Worm (Caenorhabditis elegans) whole organism, midembryonic: ENCODE measurements around the gene glrx-22.

Experiments used
- T22C8.4 ChIP-seq: fragments of 200-800 bp; sonication (Bioruptor generic); IDR thresholded peaks from 2 replicates; pipeline ENCODE4 v1.3.6; 2022; ENCODE audit warnings: missing genetic modification characterization, missing compliant biosample characterization
- cog-1 ChIP-seq: sonication (generic microtip); optimal IDR thresholded peaks from 2 replicates; lab custom pipeline; 2016; ENCODE audit warnings: missing genetic modification characterization, missing compliant biosample characterization
- flt-1 ChIP-seq: fragments of 200-800 bp; sonication (Bioruptor generic); IDR thresholded peaks from 2 replicates; pipeline ENCODE4 v1.3.6; 2022; ENCODE audit warnings: missing genetic modification characterization, missing compliant biosample characterization
- klf-2 ChIP-seq: fragments of 200-800 bp; sonication (Bioruptor generic); conservative IDR thresholded peaks from 2 replicates; pipeline ENCODE4 v1.3.6; 2022; ENCODE audit warnings: missing genetic modification reagents, missing genetic modification characterization, missing compliant biosample characterization
- med-1 ChIP-seq: sonication (generic microtip); optimal IDR thresholded peaks from 2 replicates; lab custom pipeline; 2017; ENCODE audit warnings: missing genetic modification characterization, mild to moderate bottlenecking, missing compliant biosample characterization, antibody characterized with exemption, missing genetic modification reagents; ENCODE audit not compliant: insufficient read depth
- ref-1 ChIP-seq: fragments of 200-800 bp; sonication (Bioruptor generic); conservative IDR thresholded peaks from 2 replicates; pipeline ENCODE4 v1.3.6; 2022; ENCODE audit warnings: missing genetic modification reagents, missing genetic modification characterization, missing compliant biosample characterization
- tab-1 ChIP-seq: fragments of 200-800 bp; sonication (Bioruptor generic); IDR thresholded peaks from 2 replicates; pipeline ENCODE4 v1.3.6; 2022; ENCODE audit warnings: missing genetic modification characterization, missing compliant biosample characterization
- ztf-23 ChIP-seq: fragments of 200-800 bp; sonication (Bioruptor generic); IDR thresholded peaks from 2 replicates; pipeline ENCODE4 v1.3.6; 2022; ENCODE audit warnings: missing genetic modification reagents, missing genetic modification characterization, missing compliant biosample characterization
- ztf-29 ChIP-seq: fragments of 200-800 bp; sonication (Bioruptor generic); IDR thresholded peaks from 2 replicates; pipeline ENCODE4 v1.3.6; 2022; ENCODE audit warnings: missing genetic modification reagents, missing genetic modification characterization, missing compliant biosample characterization

Gene glrx-22

DNA sequence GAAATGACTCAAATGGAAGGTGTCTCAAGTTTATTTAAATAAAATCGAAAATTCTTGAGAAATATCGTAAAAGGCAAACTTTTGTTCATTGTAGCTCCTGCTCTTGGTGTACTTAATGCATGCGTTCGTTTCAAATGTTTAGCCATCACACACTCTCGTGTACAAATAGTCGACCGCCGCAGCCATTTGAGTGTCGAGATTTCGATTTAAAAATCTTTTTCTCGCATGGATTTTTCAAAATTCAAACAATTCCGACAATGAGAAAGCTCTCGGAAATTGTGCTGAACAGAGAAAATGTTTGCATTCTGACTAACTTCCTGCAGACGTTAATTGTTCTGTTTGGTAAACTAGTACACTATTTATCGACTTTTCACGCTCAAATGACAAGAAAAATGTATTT, 1.8 kb downstream of the glrx-22 start:
- TF ChIP-seq ref-1 (GFP tag; lab: Robert Waterston, UW) (no peak), cog-1 (tag; lab: Kevin White, UChicago) (no peak), flt-1 (no peak), med-1 (GFP tag; lab: Kevin White, UChicago) (no peak), T22C8.4 (GFP tag; lab: Robert Waterston, UW) (no peak), ztf-23 (no peak), tab-1 (GFP tag; lab: Robert Waterston, UW) (no peak), ztf-29 (no peak), klf-2 (GFP tag; lab: Robert Waterston, UW) (no peak)

DNA sequence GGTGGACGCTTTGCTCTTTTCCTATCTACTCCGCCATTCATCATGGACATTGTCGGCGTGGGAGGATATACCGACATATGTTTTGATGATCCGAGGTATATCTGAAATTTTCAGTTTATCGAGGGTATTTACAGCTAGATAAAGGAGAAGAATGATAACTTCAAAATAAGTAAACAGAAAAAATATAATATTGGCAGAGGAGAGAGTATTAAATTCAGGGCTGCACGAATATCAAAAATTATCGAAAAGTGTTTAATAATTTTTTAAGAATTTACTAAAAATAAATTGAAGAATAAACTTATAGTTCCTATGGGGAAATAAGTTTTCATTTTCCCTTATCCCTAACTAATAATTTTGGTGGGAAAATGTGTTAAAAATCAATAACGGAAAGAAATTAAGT, 2.2 kb downstream of the glrx-22 start, which contains the start of gene wsp-1:
wsp-1 (minus strand) TSS at position 101 of the 400 bp plus-strand sequence.
- TF ChIP-seq T22C8.4 (GFP tag; lab: Robert Waterston, UW) (no peak), tab-1 (GFP tag; lab: Robert Waterston, UW) (no peak), klf-2 (GFP tag; lab: Robert Waterston, UW) (no peak)

DNA sequence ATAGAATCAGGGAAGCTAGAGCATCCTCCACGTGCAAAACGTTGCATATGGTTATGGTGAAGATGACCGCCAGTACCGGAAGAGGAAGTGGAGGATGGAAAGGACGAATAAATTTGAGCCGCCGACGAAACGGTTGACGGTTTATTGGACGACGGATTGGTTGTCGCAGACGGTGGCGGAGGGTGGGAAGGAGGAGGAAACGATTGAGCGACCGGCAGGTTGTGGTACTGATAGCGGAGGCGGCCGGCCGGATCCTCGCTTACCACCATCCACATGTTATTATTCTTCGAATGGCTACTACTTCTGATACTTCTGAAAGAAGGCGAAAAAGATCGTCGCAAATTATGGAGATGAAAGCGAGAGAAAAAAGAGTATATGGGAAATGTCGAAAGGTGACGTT, 8.2 kb downstream of the glrx-22 start:
- no peak for TF ChIP-seq flt-1
- TF ChIP-seq ztf-29, result no peak
- TF ChIP-seq ztf-23, result no peak
- TF ChIP-seq T22C8.4 (GFP tag; lab: Robert Waterston, UW), result no peak
- TF ChIP-seq klf-2 (GFP tag; lab: Robert Waterston, UW), result no peak
- no peak for TF ChIP-seq tab-1 (GFP tag; lab: Robert Waterston, UW)
- TF ChIP-seq cog-1 (tag; lab: Kevin White, UChicago), result no peak

DNA sequence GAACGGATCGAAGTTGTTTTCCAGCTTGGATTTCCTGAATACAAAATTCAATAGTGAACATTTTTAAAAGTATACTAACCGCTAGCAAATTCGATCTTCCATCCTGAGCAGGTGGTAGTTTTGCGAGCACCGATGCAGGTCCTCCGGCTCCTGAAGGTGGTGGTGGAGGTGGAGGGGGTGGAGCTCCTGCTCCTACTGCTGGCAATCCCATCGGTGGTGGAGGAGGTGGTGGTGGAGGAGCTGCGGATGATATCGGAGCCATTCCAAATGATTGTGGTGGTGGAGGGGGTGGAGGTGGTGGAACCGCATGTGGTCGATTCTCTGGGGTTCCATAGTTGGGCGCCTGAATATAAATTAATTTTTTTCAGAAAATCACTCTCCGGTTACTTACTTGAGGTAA, 11.4 kb downstream of the glrx-22 start:
- no peak for TF ChIP-seq T22C8.4 (GFP tag; lab: Robert Waterston, UW)
- TF ChIP-seq flt-1, result no peak
- TF ChIP-seq ref-1 (GFP tag; lab: Robert Waterston, UW), result no peak

DNA sequence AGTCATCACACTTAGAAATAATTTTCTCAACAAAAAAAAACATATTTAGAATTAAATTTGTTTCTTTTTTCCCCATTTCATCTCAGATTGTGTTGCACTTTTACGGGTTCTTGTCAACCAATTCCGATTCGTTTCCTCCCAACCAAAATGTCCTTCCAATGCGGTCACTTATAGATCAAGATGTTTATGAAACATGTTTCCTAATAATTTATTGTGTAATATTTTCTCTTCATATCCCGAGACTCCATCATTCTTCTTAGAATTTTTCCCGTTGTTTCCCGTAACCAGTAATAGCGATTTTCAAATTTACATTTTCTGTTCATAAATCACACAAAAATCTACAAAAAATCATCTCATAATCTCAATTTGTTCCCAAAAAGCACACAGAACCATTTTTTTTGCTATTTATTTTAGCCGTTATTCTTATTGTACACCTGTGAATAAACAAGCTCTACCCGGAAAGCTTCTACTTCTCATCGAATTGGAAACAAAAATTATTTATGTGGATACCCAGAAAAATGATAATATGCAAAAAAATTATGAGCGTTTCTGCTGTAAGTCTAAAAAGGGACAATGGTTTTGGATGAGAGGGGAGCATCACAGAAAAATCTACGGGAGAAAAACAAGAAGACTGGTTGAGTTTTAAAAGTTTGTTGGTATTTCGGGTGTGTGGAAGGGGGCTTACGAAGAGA, 12.5 kb downstream of the glrx-22 start:
- TF ChIP-seq T22C8.4 (GFP tag; lab: Robert Waterston, UW), result no peak
- no peak for TF ChIP-seq cog-1 (tag; lab: Kevin White, UChicago)
- no peak for TF ChIP-seq tab-1 (GFP tag; lab: Robert Waterston, UW)
- TF ChIP-seq flt-1, result no peak
- no peak for TF ChIP-seq med-1 (GFP tag; lab: Kevin White, UChicago)

DNA sequence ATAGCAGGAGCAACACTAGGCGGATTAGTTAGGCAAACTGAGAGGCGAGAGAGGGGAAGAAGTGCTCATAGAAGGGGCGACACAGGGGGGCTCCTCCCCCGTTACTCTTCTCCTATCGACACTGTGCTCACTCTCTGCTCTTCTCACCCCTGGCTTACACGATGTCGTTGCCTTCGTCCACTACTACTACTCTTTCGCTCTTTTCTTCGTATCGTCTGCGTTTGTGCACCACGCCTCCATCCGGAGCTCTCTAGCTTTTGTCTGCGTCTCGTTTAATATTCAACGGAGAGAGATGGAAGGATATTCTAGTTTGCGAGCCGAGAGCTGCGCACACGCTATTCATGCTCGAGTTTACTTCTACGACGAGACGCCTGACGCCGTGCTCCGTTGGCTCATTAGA, 17.7 kb downstream of the glrx-22 start:
- TF ChIP-seq flt-1, result peak; percentile 75; the same call in 1 of the 2 replicates
- TF ChIP-seq ztf-23, result no peak
- 0 out of 2 replicates have a peak, but pooled peaks have one; percentile 44 for TF ChIP-seq tab-1 (GFP tag; lab: Robert Waterston, UW)
- TF ChIP-seq cog-1 (tag; lab: Kevin White, UChicago), result peak; percentile 6

DNA sequence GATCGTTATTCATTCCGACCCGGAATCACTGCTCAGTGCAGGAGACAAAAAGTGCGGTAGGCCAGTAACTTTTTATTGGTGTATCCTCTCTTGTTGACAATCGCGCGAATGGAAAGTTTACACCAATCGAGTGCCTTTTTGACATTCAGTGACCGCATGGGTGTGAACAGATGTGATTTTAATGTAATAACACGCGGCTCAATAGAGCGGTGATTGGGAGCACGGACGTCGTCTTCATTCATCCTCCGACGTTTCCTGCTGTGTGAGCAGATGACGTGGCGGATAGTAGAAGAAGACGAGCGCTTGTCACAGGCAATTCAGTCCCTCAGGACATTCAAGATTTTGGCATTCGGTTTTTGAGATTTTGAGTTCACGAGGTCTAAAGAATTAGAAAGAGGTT, 18.5 kb downstream of the glrx-22 start:
- TF ChIP-seq ref-1 (GFP tag; lab: Robert Waterston, UW) (no peak), T22C8.4 (GFP tag; lab: Robert Waterston, UW) (no peak), cog-1 (tag; lab: Kevin White, UChicago) (no peak), ztf-29 (no peak), flt-1 (no peak), ztf-23 (no peak), tab-1 (GFP tag; lab: Robert Waterston, UW) (no peak), klf-2 (GFP tag; lab: Robert Waterston, UW) (no peak), med-1 (GFP tag; lab: Kevin White, UChicago) (no peak)

DNA sequence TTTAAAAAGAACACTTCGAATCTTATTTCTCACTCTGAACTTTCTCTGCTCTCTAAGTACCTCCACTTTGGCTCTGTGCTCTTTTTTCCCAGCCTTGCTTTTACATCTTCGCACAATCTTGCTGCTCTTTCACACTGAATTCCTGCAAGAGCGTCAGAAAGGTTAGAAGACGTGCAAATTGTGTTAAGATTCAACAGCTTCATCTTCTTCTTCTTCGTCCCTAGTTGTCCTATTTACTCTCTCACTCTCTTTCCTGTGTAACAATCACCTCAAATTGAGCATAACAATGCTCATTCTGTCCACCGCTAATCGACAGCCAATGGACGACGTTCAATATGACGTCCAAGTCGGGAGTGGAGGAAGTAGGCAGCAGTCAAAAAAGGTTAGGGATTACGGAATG, 19.6 kb downstream of the glrx-22 start:
- TF ChIP-seq ref-1 (GFP tag; lab: Robert Waterston, UW) (no peak), ztf-29 (no peak), T22C8.4 (GFP tag; lab: Robert Waterston, UW) (no peak), med-1 (GFP tag; lab: Kevin White, UChicago) (no peak), cog-1 (tag; lab: Kevin White, UChicago) (no peak), tab-1 (GFP tag; lab: Robert Waterston, UW) (no peak), ztf-23 (no peak), klf-2 (GFP tag; lab: Robert Waterston, UW) (no peak), flt-1 (no peak)

DNA sequence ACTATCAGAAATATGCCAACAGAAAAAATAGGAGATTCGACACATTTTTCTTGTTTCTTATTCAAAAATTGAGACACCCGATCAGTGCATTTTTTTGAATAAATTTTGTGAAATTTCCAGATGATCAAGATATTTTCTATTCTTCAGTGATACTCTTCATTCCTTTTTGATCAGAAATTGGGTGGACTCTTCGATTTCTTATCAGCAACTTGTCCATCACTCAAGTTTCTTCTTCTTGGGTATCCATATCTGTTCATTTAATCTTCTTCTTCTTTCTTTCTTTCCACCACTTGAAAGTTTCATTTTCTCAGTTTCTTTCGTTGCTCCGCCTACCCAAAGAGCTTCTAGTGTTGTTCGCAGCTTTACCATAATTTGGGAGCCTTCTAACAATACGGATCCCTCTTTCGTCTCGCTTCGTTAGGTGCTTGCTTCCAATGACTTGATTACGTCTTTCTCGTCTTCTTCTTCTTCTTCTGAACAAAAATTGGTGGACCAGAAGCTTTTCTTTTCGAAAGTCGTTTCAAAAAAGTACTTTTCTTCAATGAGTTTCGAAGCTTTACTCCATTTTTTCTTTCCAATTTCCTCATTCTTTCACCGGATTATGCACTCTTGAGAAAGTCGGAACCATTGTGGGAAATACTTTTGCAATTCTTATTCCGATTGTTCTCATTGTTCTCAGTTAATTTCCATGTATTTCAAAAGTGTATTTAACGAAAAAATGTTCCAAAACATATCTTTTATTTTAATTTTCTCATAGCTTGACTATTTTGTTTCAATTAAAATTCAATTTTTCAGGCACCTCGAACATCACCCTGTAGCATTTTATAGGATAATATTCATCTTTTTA, 25.1 kb downstream of the glrx-22 start, which contains the start of gene pct-1:
pct-1 (plus strand) TSS at position 797 of the 847 bp plus-strand sequence.
- TF ChIP-seq T22C8.4 (GFP tag; lab: Robert Waterston, UW), result no peak
- no peak for TF ChIP-seq klf-2 (GFP tag; lab: Robert Waterston, UW)
- no peak for TF ChIP-seq ref-1 (GFP tag; lab: Robert Waterston, UW)
- no peak for TF ChIP-seq flt-1
- TF ChIP-seq tab-1 (GFP tag; lab: Robert Waterston, UW), result no peak
- TF ChIP-seq cog-1 (tag; lab: Kevin White, UChicago), result no peak
- TF ChIP-seq ztf-29, result no peak
- TF ChIP-seq med-1 (GFP tag; lab: Kevin White, UChicago), result no peak
- TF ChIP-seq ztf-23, result no peak

DNA sequence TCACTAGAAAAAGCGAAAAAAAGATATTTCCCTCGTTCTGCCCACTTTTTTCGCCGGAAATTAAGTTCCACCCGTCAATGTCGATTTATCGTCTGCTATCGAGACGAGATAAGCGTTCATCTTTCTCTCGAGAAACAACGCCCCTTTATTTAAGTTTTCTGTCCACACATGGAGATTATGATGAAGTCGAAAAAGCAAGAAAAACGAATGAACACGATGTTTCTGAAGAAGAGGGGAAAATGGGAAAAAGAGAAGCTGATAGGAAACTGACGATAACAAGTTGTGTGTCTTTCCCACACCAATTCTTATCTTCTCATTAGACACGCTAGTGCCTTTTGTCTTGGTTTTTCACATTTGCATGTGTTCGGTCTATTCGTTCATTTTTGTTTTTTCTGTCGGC, 26.2 kb downstream of the glrx-22 start:
- TF ChIP-seq ztf-23 (no peak), ztf-29 (no peak), med-1 (GFP tag; lab: Kevin White, UChicago) (no peak), T22C8.4 (GFP tag; lab: Robert Waterston, UW) (no peak), flt-1 (no peak), klf-2 (GFP tag; lab: Robert Waterston, UW) (no peak), tab-1 (GFP tag; lab: Robert Waterston, UW) (no peak), ref-1 (GFP tag; lab: Robert Waterston, UW) (no peak), cog-1 (tag; lab: Kevin White, UChicago) (no peak)
